Worm (Caenorhabditis elegans) whole organism, midembryonic: ENCODE data around the gene nhr-248.

ENCODE experiments used
- cog-1 ChIP-seq: sonication (generic microtip); optimal IDR thresholded peaks from 2 replicates; lab custom pipeline; 2016; ENCODE audit warnings: missing genetic modification characterization, missing compliant biosample characterization
- flt-1 ChIP-seq: fragments of 200-800 bp; sonication (Bioruptor generic); IDR thresholded peaks from 2 replicates; pipeline ENCODE4 v1.3.6; 2022; ENCODE audit warnings: missing genetic modification characterization, missing compliant biosample characterization
- ztf-23 ChIP-seq: fragments of 200-800 bp; sonication (Bioruptor generic); IDR thresholded peaks from 2 replicates; pipeline ENCODE4 v1.3.6; 2022; ENCODE audit warnings: missing genetic modification reagents, missing genetic modification characterization, missing compliant biosample characterization

DNA sequence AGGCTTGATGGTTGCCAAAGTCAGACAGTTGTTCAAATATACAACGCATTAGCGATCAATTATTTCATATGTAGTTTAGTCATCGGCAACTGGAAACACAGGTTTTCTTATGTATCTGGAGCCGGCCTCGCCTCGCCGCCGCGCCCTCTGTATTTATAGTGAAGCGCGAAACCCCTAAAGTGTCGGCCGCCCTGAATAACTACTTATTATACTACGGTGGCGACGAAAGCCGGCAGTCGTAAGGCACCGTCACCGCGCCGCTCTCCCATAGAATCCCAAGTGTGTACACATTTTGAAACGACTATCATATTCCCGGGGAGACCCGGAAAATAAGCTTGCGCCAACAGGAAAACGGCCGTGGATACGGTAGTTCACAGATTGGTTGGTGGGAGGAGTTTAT is 9.9 kb downstream of the nhr-248 start:
- no peak for TF ChIP-seq ztf-23
- no peak for TF ChIP-seq cog-1 (tag; lab: Kevin White, UChicago)
- no peak for TF ChIP-seq flt-1
